Worm (Caenorhabditis elegans) whole organism, mixed stage, embryonic: Measurements from ENCODE around the gene F35D2.6.

Experiments used
- ceh-39 ChIP-seq: fragments of 150-350 bp; optimal IDR thresholded peaks from 2 replicates; lab custom pipeline; 2014; ENCODE audit warnings: missing biosample characterization, missing genetic modification characterization
- elt-3 ChIP-seq: fragments of 150-350 bp; optimal IDR thresholded peaks from 2 replicates; lab custom pipeline; 2014; ENCODE audit warnings: missing biosample characterization, missing genetic modification characterization
- lin-13 ChIP-seq: fragments of 150-350 bp; optimal IDR thresholded peaks from 2 replicates; lab custom pipeline; 2014; ENCODE audit warnings: missing biosample characterization, missing genetic modification characterization
- mls-2 ChIP-seq: sonication (generic microtip); optimal IDR thresholded peaks from 2 replicates; lab custom pipeline; 2016; ENCODE audit warnings: mild to moderate bottlenecking, missing genetic modification characterization, moderate library complexity, missing compliant biosample characterization
- nhr-237 ChIP-seq: fragments of 150-350 bp; optimal IDR thresholded peaks from 2 replicates; lab custom pipeline; 2014; ENCODE audit warnings: missing biosample characterization, missing genetic modification characterization
- sem-2 ChIP-seq: fragments of 200-800 bp; sonication (Bioruptor generic); optimal IDR thresholded peaks from 2 replicates; lab custom pipeline; 2018; ENCODE audit warnings: mild to moderate bottlenecking, missing genetic modification characterization, missing compliant biosample characterization
- ztf-11 ChIP-seq: fragments of 150-350 bp; optimal IDR thresholded peaks from 2 replicates; lab custom pipeline; 2014; ENCODE audit warnings: missing biosample characterization, missing genetic modification characterization

ce11 chrII:7577412-7577811 is at the start of gene F35D2.6:
- TF ChIP-seq ceh-39 (tag; lab: Kevin White, UChicago) (no peak), sem-2 (GFP tag; lab: Kevin White, UChicago) (no peak), elt-3 (tag; lab: Kevin White, UChicago) (no peak), nhr-237 (tag; lab: Kevin White, UChicago) (no peak), ztf-11 (tag; lab: Kevin White, UChicago) (no peak), mls-2 (tag; lab: Kevin White, UChicago) (no peak), lin-13 (tag; lab: Kevin White, UChicago) (no peak)
